Worm (Caenorhabditis elegans) whole organism, young adult: ENCODE measurements around the gene zfp-3.

ENCODE experiments used
- atf-7 ChIP-seq: sonication (generic microtip); optimal IDR thresholded peaks from 2 replicates; lab custom pipeline; 2017; ENCODE audit warnings: mild to moderate bottlenecking, missing genetic modification characterization, missing compliant biosample characterization
- madf-10 ChIP-seq: sonication (generic microtip); optimal IDR thresholded peaks from 2 replicates; lab custom pipeline; 2016; ENCODE audit warnings: mild to moderate bottlenecking, missing genetic modification characterization, missing compliant biosample characterization

- TF ChIP-seq madf-10: no peak
- no peak for TF ChIP-seq atf-7
Observed at ce11 chrX:1437097-1437496, 9.3 kb downstream of the zfp-3 start.
